Worm (Caenorhabditis elegans): ENCODE measurements around the gene cbs-1.

Gene cbs-1

DNA sequence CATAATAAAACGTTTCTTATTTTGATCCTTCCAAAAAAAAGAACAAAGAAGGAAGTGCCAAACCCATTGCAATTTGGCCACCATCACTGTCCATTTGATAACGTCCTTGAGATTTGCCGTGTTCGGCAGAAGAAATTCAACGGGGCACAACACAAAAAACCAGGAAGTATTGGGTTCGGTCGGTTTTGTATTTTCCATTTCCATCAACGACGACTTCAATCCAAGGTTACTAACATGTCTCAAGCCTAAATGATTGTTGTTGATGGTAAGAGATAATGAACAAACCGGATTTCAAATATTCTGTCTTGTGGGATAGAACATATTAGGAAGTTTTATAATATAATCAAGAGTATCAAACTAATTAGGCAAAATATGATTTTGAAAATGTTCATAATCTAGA is 22.3 kb downstream of the cbs-1 start (continued):
- TF ChIP-seq lir-1 (GFP tag; conservative IDR thresholded peaks at IDR 0.05) (no peak), egl-18 (GFP tag; IDR thresholded peaks at IDR 0.05) (no peak)

- TF ChIP-seq hmg-1.2 (GFP tag; IDR thresholded peaks at IDR 0.05) (no peak), hlh-26 (GFP tag; conservative IDR thresholded peaks at IDR 0.05) (no peak), bed-2 (GFP tag; IDR thresholded peaks at IDR 0.05) (no peak), unc-130 (GFP tag; optimal IDR thresholded peaks at IDR 0.05) (no peak), sea-2 (GFP tag; IDR thresholded peaks at IDR 0.05) (no peak), atf-7 (tag; optimal IDR thresholded peaks at IDR 0.05) (no peak), ceh-40 (GFP tag; IDR thresholded peaks at IDR 0.05) (no peak), F49E8.2 (tag; optimal IDR thresholded peaks at IDR 0.05; ENCODE audit: insufficient read depth) (no peak), lin-54 (GFP tag; optimal IDR thresholded peaks at IDR 0.05) (no peak), F22D6.2 (tag; optimal IDR thresholded peaks at IDR 0.05) (no peak), dox-1 (GFP tag; IDR thresholded peaks at IDR 0.05) (no peak), xnd-1 (tag; optimal IDR thresholded peaks at IDR 0.05) (no peak), ztf-6 (GFP tag; IDR thresholded peaks at IDR 0.05) (no peak), egl-18 (GFP tag; IDR thresholded peaks at IDR 0.05) (no peak), ztf-22 (GFP tag; optimal IDR thresholded peaks at IDR 0.05) (no peak), lin-26 (GFP tag; IDR thresholded peaks at IDR 0.05) (no peak)
These were observed 23.2 kb downstream of the cbs-1 start, which contains the start of gene col-176 for ce11 chrX:10077297-10077696. Gene col-176 (plus strand): TSS chrX:10077597.

DNA sequence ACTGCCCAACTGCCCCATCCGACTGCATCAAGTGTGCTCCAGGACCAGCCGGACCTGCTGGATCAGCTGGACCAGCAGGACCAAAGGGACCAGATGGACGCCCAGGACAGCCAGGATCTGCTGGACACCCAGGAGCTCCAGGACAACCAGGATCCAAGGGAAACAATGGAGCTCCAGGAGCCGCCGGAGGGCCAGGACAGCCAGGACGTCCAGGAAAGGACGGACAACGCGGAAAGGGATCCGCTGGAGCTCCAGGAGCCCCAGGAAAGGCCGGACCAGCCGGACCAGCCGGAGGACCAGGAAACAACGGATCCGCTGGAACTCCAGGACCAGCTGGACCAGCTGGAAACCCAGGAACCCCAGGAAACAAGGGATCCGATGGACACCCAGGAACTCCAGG is 24.0 kb downstream of the cbs-1 start:
- TF ChIP-seq mes-4 (tag; optimal IDR thresholded peaks at IDR 0.05) (peak; percentile 0), T07F8.4 (tag; optimal IDR thresholded peaks at IDR 0.05) (no peak), snpc-1.3 (tag; optimal IDR thresholded peaks at IDR 0.05; ENCODE audit: insufficient read depth) (no peak), cebp-1 (GFP tag; IDR thresholded peaks at IDR 0.05) (no peak), cebp-1 (tag; optimal IDR thresholded peaks at IDR 0.05) (no peak), egrh-3 (GFP tag; IDR thresholded peaks at IDR 0.05) (peak; percentile 96), repo-1 (tag; optimal IDR thresholded peaks at IDR 0.05) (no peak), F23B12.7 (tag; optimal IDR thresholded peaks at IDR 0.05; ENCODE audit: insufficient read depth) (no peak), dox-1 (GFP tag; IDR thresholded peaks at IDR 0.05) (peak; percentile 43; the same call in 1 of the 2 replicates), K11D2.4 (GFP tag; IDR thresholded peaks at IDR 0.05) (no peak), lsl-1 (GFP tag; optimal IDR thresholded peaks at IDR 0.05) (no peak), tbx-9 (tag; optimal IDR thresholded peaks at IDR 0.05; ENCODE audit: borderline replicate concordance) (no peak), hrde-1 (tag; optimal IDR thresholded peaks at IDR 0.05; ENCODE audit: borderline replicate concordance) (no peak), madf-6 (GFP tag; IDR thresholded peaks at IDR 0.05) (no peak), F37B4.10 (GFP tag; IDR thresholded peaks at IDR 0.05) (0 out of 2 replicates have a peak, but pooled peaks have one; percentile 60), mxl-1 (tag; optimal IDR thresholded peaks at IDR 0.05) (no peak), nfya-2 (GFP tag; IDR thresholded peaks at IDR 0.05) (no peak), zfh-2 (GFP tag; conservative IDR thresholded peaks at IDR 0.05) (peak; percentile 94), lin-54 (GFP tag; optimal IDR thresholded peaks at IDR 0.05) (no peak), pbrm-1 (GFP tag; IDR thresholded peaks at IDR 0.05) (no peak), egl-18 (GFP tag; IDR thresholded peaks at IDR 0.05) (no peak), nhr-27 (tag; optimal IDR thresholded peaks at IDR 0.05) (no peak), ztf-28 (GFP tag; IDR thresholded peaks at IDR 0.05) (no peak), ceh-40 (GFP tag; IDR thresholded peaks at IDR 0.05) (no peak), die-1 (tag; optimal IDR thresholded peaks at IDR 0.05) (no peak), Y53F4B.3 (GFP tag; IDR thresholded peaks at IDR 0.05) (no peak), dpl-1 (GFP tag; optimal IDR thresholded peaks at IDR 0.05) (no peak), lir-1 (GFP tag; conservative IDR thresholded peaks at IDR 0.05) (no peak), ets-4 (GFP tag; optimal IDR thresholded peaks at IDR 0.05) (no peak)

Measured in whole organism, young adult.